Worm (Caenorhabditis elegans) whole organism, L2 larva: Measurements from ENCODE around the gene crh-2.

ENCODE experiments used
- C34F6.9 ChIP-seq: fragments of 150-350 bp; optimal IDR thresholded peaks from 2 replicates; lab custom pipeline; 2014; ENCODE audit warnings: missing biosample characterization, missing genetic modification characterization
- F13H6.1 ChIP-seq: sonication (generic microtip); optimal IDR thresholded peaks from 2 replicates; lab custom pipeline; 2016; ENCODE audit warnings: missing genetic modification characterization, missing compliant biosample characterization
- R02D3.7 ChIP-seq: fragments of 150-350 bp; optimal IDR thresholded peaks from 2 replicates; lab custom pipeline; 2014; ENCODE audit warnings: missing biosample characterization, missing genetic modification characterization
- Y55F3AM.14 ChIP-seq: fragments of 200-800 bp; sonication (Bioruptor generic); optimal IDR thresholded peaks from 2 replicates; lab custom pipeline; 2018; ENCODE audit warnings: mild to moderate bottlenecking, missing genetic modification characterization, missing compliant biosample characterization
- alr-1 ChIP-seq: fragments of 150-350 bp; optimal IDR thresholded peaks from 2 replicates; lab custom pipeline; 2014; ENCODE audit warnings: missing biosample characterization, missing genetic modification characterization
- ceh-16 ChIP-seq: fragments of 150-350 bp; optimal IDR thresholded peaks from 2 replicates; lab custom pipeline; 2014; ENCODE audit warnings: missing biosample characterization, missing genetic modification characterization
- ceh-82 ChIP-seq: fragments of 150-350 bp; optimal IDR thresholded peaks from 2 replicates; lab custom pipeline; 2014; ENCODE audit warnings: missing biosample characterization, missing genetic modification characterization
- crh-2 ChIP-seq: sonication (generic microtip); optimal IDR thresholded peaks from 2 replicates; lab custom pipeline; 2017; ENCODE audit warnings: missing biosample characterization, missing genetic modification characterization
- dmd-4 ChIP-seq: sonication (generic microtip); optimal IDR thresholded peaks from 2 replicates; lab custom pipeline; 2017; ENCODE audit warnings: missing biosample characterization, missing genetic modification characterization
- egl-27 ChIP-seq: sonication (generic microtip); optimal IDR thresholded peaks from 3 replicates; lab custom pipeline; 2017; ENCODE audit warnings: missing biosample characterization, missing genetic modification reagents, missing genetic modification characterization
- elt-1 ChIP-seq: fragments of 150-350 bp; optimal IDR thresholded peaks from 2 replicates; lab custom pipeline; 2014; ENCODE audit warnings: missing biosample characterization, missing genetic modification characterization
- elt-3 ChIP-seq: sonication (generic microtip); optimal IDR thresholded peaks from 2 replicates; lab custom pipeline; 2017; ENCODE audit warnings: missing biosample characterization, missing genetic modification characterization
- gmeb-1 ChIP-seq: fragments of 150-350 bp; optimal IDR thresholded peaks from 2 replicates; lab custom pipeline; 2014; ENCODE audit warnings: missing biosample characterization, missing genetic modification characterization
- lin-13 ChIP-seq: fragments of 150-350 bp; optimal IDR thresholded peaks from 2 replicates; lab custom pipeline; 2014; ENCODE audit warnings: missing biosample characterization, missing genetic modification reagents, missing genetic modification characterization
- lin-39 ChIP-seq: fragments of 150-350 bp; optimal IDR thresholded peaks from 2 replicates; lab custom pipeline; 2014; ENCODE audit warnings: missing biosample characterization, missing genetic modification reagents, missing genetic modification characterization
- lsy-2 ChIP-seq, 2 experiments: fragments of 150-350 bp in 1 of 2; sonication (generic microtip) in 1 of 2; optimal IDR thresholded peaks; 2 replicates each; lab custom pipeline; 2014 to 2017; ENCODE audit warnings: missing biosample characterization in 2 of 2, missing genetic modification characterization in 2 of 2
- mab-5 ChIP-seq: fragments of 150-350 bp; optimal IDR thresholded peaks from 2 replicates; lab custom pipeline; 2014; ENCODE audit warnings: missing biosample characterization, missing genetic modification characterization
- mbf-1 ChIP-seq: sonication (generic microtip); optimal IDR thresholded peaks from 2 replicates; lab custom pipeline; 2017; ENCODE audit warnings: missing biosample characterization, missing genetic modification characterization
- mdl-1 ChIP-seq, 2 experiments: fragments of 150-350 bp in 1 of 2; sonication (generic microtip) in 1 of 2; optimal IDR thresholded peaks; 2 replicates each; lab custom pipeline; 2017; ENCODE audit warnings: missing biosample characterization in 2 of 2, missing genetic modification characterization in 2 of 2
- nhr-10 ChIP-seq: sonication (generic microtip); optimal IDR thresholded peaks from 2 replicates; lab custom pipeline; 2017; ENCODE audit warnings: missing biosample characterization, missing genetic modification characterization
- nhr-11 ChIP-seq: fragments of 150-350 bp; optimal IDR thresholded peaks from 2 replicates; lab custom pipeline; 2014; ENCODE audit warnings: missing biosample characterization, missing genetic modification characterization
- nhr-12 ChIP-seq: fragments of 150-350 bp; optimal IDR thresholded peaks from 2 replicates; lab custom pipeline; 2014; ENCODE audit warnings: missing biosample characterization, missing genetic modification characterization
- nhr-129 ChIP-seq: fragments of 150-350 bp; optimal IDR thresholded peaks from 2 replicates; lab custom pipeline; 2014; ENCODE audit warnings: missing biosample characterization, missing genetic modification characterization
- nhr-21 ChIP-seq: fragments of 150-350 bp; optimal IDR thresholded peaks from 2 replicates; lab custom pipeline; 2014; ENCODE audit warnings: missing biosample characterization, missing genetic modification characterization
- nhr-23 ChIP-seq: fragments of 150-350 bp; optimal IDR thresholded peaks from 2 replicates; lab custom pipeline; 2014; ENCODE audit warnings: missing biosample characterization, missing genetic modification reagents, missing genetic modification characterization
- nhr-237 ChIP-seq: fragments of 150-350 bp; optimal IDR thresholded peaks from 2 replicates; lab custom pipeline; 2014; ENCODE audit warnings: missing biosample characterization, missing genetic modification characterization
- nhr-25 ChIP-seq: fragments of 150-350 bp; sonication (generic microtip); optimal IDR thresholded peaks from 3 replicates; lab custom pipeline; 2014; ENCODE audit warnings: missing biosample characterization, missing genetic modification characterization
- nhr-6 ChIP-seq: fragments of 150-350 bp; optimal IDR thresholded peaks from 2 replicates; lab custom pipeline; 2014; ENCODE audit warnings: missing biosample characterization, missing genetic modification characterization
- nhr-77 ChIP-seq: fragments of 150-350 bp; optimal IDR thresholded peaks from 2 replicates; lab custom pipeline; 2014; ENCODE audit warnings: missing biosample characterization, missing genetic modification characterization
- peb-1 ChIP-seq: fragments of 150-350 bp; optimal IDR thresholded peaks from 2 replicates; lab custom pipeline; 2014; ENCODE audit warnings: missing biosample characterization, missing genetic modification characterization
- sem-4 ChIP-seq: fragments of 150-350 bp; optimal IDR thresholded peaks from 2 replicates; lab custom pipeline; 2014; ENCODE audit warnings: missing biosample characterization, missing genetic modification reagents, missing genetic modification characterization
- skn-1 ChIP-seq: sonication (generic microtip); optimal IDR thresholded peaks from 2 replicates; lab custom pipeline; 2017; ENCODE audit warnings: missing biosample characterization, missing genetic modification characterization
- sma-3 ChIP-seq: sonication (generic microtip); optimal IDR thresholded peaks from 2 replicates; lab custom pipeline; 2016; ENCODE audit warnings: missing genetic modification reagents, missing genetic modification characterization, missing compliant biosample characterization
- sma-9 ChIP-seq, 2 experiments: fragments of 150-350 bp in 1 of 2; sonication (generic microtip) in 1 of 2; optimal IDR thresholded peaks; 2 replicates each; lab custom pipeline; 2014 to 2016; ENCODE audit warnings: missing genetic modification characterization in 2 of 2, mild to moderate bottlenecking in 1 of 2, missing biosample characterization in 1 of 2, missing compliant biosample characterization in 1 of 2, missing genetic modification reagents in 1 of 2, moderate library complexity in 1 of 2
- unc-39 ChIP-seq: fragments of 150-350 bp; optimal IDR thresholded peaks from 2 replicates; lab custom pipeline; 2014; ENCODE audit warnings: missing biosample characterization, missing genetic modification characterization
- unc-55 ChIP-seq: fragments of 150-350 bp; sonication (generic microtip); optimal IDR thresholded peaks from 3 replicates; lab custom pipeline; 2014; ENCODE audit warnings: missing biosample characterization, missing genetic modification reagents, missing genetic modification characterization
- unc-62 ChIP-seq: fragments of 150-350 bp; optimal IDR thresholded peaks from 2 replicates; lab custom pipeline; 2014; ENCODE audit warnings: missing biosample characterization, missing genetic modification reagents, missing genetic modification characterization
- zag-1 ChIP-seq: fragments of 150-350 bp; optimal IDR thresholded peaks from 2 replicates; lab custom pipeline; 2014; ENCODE audit warnings: missing biosample characterization, missing genetic modification characterization
- ztf-1 ChIP-seq: fragments of 200-800 bp; sonication (Bioruptor generic); conservative IDR thresholded peaks from 2 replicates; pipeline ENCODE4 v1.3.6; 2022; ENCODE audit warnings: missing genetic modification characterization, missing compliant biosample characterization
- ztf-11 ChIP-seq: sonication (generic microtip); optimal IDR thresholded peaks from 2 replicates; lab custom pipeline; 2017; ENCODE audit warnings: missing biosample characterization, missing genetic modification characterization
- ztf-4 ChIP-seq: fragments of 150-350 bp; optimal IDR thresholded peaks from 2 replicates; lab custom pipeline; 2014; ENCODE audit warnings: missing biosample characterization, missing genetic modification characterization

Gene crh-2

ce11 chrII:5154540-5154939 lies 32.8 kb downstream of the crh-2 start, which contains the start of gene srb-12:
Gene srb-12 (minus strand): TSS chrII:5154640.
- TF ChIP-seq unc-55 = no peak
- no peak for TF ChIP-seq ztf-1 (GFP tag; lab: Robert Waterston, UW)
- TF ChIP-seq lin-39 (tag; lab: Kevin White, UChicago) = no peak
- TF ChIP-seq nhr-10 (tag; lab: Kevin White, UChicago) = no peak
- no peak for TF ChIP-seq elt-3 (tag; lab: Kevin White, UChicago)
- TF ChIP-seq mbf-1 = no peak
- no peak for TF ChIP-seq ceh-82 (tag; lab: Kevin White, UChicago)
- TF ChIP-seq nhr-6 = no peak
- no peak for TF ChIP-seq F13H6.1 (tag; lab: Kevin White, UChicago)
- no peak for TF ChIP-seq dmd-4
- no peak for TF ChIP-seq nhr-237 (tag; lab: Kevin White, UChicago)
- no peak for TF ChIP-seq nhr-21 (tag; lab: Kevin White, UChicago)
- no peak for TF ChIP-seq zag-1 (tag; lab: Kevin White, UChicago)
- no peak for TF ChIP-seq mdl-1 (tag; optimal IDR thresholded peaks at IDR 0.05; lab: Kevin White, UChicago)
- no peak for TF ChIP-seq sem-4 (tag; lab: Kevin White, UChicago)
- TF ChIP-seq elt-1 (tag; lab: Kevin White, UChicago) = no peak
- no peak for TF ChIP-seq skn-1
- no peak for TF ChIP-seq lsy-2 (tag; optimal IDR thresholded peaks at IDR 0.05; lab: Kevin White, UChicago)
- TF ChIP-seq nhr-129 (tag; lab: Kevin White, UChicago) = no peak
- TF ChIP-seq unc-39 (tag; lab: Kevin White, UChicago) = no peak

- TF ChIP-seq ceh-82 (tag; lab: Kevin White, UChicago) (no peak), nhr-11 (tag; lab: Kevin White, UChicago) (no peak), nhr-25 (tag; lab: Kevin White, UChicago) (no peak), ztf-4 (tag; lab: Kevin White, UChicago) (no peak), R02D3.7 (tag; lab: Kevin White, UChicago) (no peak), unc-62 (GFP tag; lab: Kevin White, UChicago) (no peak), mab-5 (tag; lab: Kevin White, UChicago) (no peak), C34F6.9 (tag; lab: Kevin White, UChicago) (no peak), gmeb-1 (no peak), Y55F3AM.14 (no peak), nhr-77 (tag; lab: Kevin White, UChicago) (no peak), alr-1 (tag; lab: Kevin White, UChicago) (no peak), sma-9 (GFP tag; optimal IDR thresholded peaks at IDR 0.05; lab: Kevin White, UChicago) (no peak), sma-9 (tag; optimal IDR thresholded peaks at IDR 0.05; lab: Kevin White, UChicago) (no peak), ztf-1 (GFP tag; lab: Robert Waterston, UW) (no peak), ztf-11 (tag; lab: Kevin White, UChicago) (no peak), lin-39 (tag; lab: Kevin White, UChicago) (no peak)
- TF ChIP-seq, all 48 proteins: peak for 0
Observed at ce11 chrII:5150829-5151228, 36.5 kb downstream of the crh-2 start, which contains the start of gene srb-16. Gene srb-16 (minus strand): TSS chrII:5150929.

ce11 chrII:5148349-5148748 lies 39.0 kb downstream of the crh-2 start, which contains the start of gene F58A6.5:
Gene F58A6.5 (minus strand): TSS chrII:5148449.
- TF ChIP-seq dmd-4 = no peak
- TF ChIP-seq unc-55 = no peak
- TF ChIP-seq lsy-2 (tag; optimal IDR thresholded peaks at IDR 0.05; lab: Kevin White, UChicago) = no peak
- TF ChIP-seq nhr-12 (tag; lab: Kevin White, UChicago) = no peak
- no peak for TF ChIP-seq peb-1
- TF ChIP-seq nhr-77 (tag; lab: Kevin White, UChicago) = no peak
- TF ChIP-seq alr-1 (tag; lab: Kevin White, UChicago) = no peak
- no peak for TF ChIP-seq R02D3.7 (tag; lab: Kevin White, UChicago)
- TF ChIP-seq lin-13 (GFP tag; lab: Kevin White, UChicago) = no peak
- TF ChIP-seq F13H6.1 (tag; lab: Kevin White, UChicago) = no peak
- TF ChIP-seq ztf-11 (tag; lab: Kevin White, UChicago) = no peak
- no peak for TF ChIP-seq mab-5 (tag; lab: Kevin White, UChicago)

DNA sequence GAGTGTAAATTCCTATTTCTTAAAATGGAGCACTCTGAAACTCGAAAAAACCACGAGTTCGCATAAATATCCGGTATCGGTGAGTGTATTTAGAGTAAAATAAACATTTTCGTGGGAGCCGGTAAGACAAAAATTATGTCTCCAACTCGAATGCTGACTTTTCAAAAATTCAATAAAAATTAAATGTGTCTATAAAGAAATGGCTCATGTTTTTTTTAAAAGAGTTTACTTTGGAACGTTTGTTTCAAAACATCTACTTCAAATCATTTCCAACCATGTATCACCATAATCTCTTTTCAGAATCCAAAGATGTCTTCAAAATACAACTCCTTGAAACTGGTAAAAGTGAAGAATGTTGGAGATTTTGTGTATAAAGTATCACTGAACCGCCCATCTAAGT lies 44.8 kb downstream of the crh-2 start, which contains the start of gene F58A6.1:
Gene F58A6.1 (plus strand): TSS at position 301 of the 400 bp plus-strand sequence.
- TF ChIP-seq ztf-4 (tag; lab: Kevin White, UChicago) = no peak
- TF ChIP-seq ceh-16 (tag; lab: Kevin White, UChicago) = no peak
- no peak for TF ChIP-seq egl-27
- TF ChIP-seq sma-3 = no peak
- TF ChIP-seq nhr-237 (tag; lab: Kevin White, UChicago) = no peak
- no peak for TF ChIP-seq nhr-23 (tag; lab: Kevin White, UChicago)
- no peak for TF ChIP-seq lsy-2 (tag; optimal IDR thresholded peaks at IDR 0.05; lab: Kevin White, UChicago)
- no peak for TF ChIP-seq C34F6.9 (tag; lab: Kevin White, UChicago)
- TF ChIP-seq crh-2 (tag; lab: Kevin White, UChicago) = no peak
- TF ChIP-seq nhr-129 (tag; lab: Kevin White, UChicago) = no peak
